Worm (Caenorhabditis elegans): ENCODE results near the gene ocr-2.

Gene ocr-2

DNA sequence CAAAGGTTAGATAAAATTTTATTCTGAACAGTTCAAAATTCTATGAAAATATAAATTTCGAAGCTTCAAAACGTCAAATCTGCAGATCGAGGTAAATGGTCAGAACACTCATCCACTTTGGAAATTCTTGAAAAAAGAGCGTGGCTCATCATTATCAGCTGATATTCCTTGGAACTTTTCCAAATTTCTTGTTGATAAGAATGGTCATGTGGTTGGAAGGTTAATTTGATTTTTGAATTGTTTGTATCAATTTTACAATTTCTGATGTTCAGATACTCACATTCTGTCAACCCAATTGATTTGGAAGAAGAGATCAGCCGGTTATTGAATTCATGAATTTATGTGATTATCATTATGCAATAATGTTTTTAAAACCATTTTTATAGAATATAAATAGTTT is 3.2 kb upstream of the ocr-2 start:
- TF ChIP-seq mdl-1 (tag; optimal IDR thresholded peaks at IDR 0.05) (no peak), crh-2 (tag; optimal IDR thresholded peaks at IDR 0.05) (no peak), ceh-82 (tag; optimal IDR thresholded peaks at IDR 0.05) (no peak), lin-39 (tag; optimal IDR thresholded peaks at IDR 0.05) (no peak), nhr-12 (tag; optimal IDR thresholded peaks at IDR 0.05) (no peak), C34F6.9 (tag; optimal IDR thresholded peaks at IDR 0.05) (no peak), nhr-129 (tag; optimal IDR thresholded peaks at IDR 0.05) (no peak), sem-4 (tag; optimal IDR thresholded peaks at IDR 0.05) (no peak), ztf-4 (tag; optimal IDR thresholded peaks at IDR 0.05) (no peak), lin-11 (tag; optimal IDR thresholded peaks at IDR 0.05) (no peak), nhr-25 (tag; optimal IDR thresholded peaks at IDR 0.05) (no peak), skn-1 (tag; optimal IDR thresholded peaks at IDR 0.05) (no peak), gmeb-1 (tag; optimal IDR thresholded peaks at IDR 0.05) (no peak), ama-1 (optimal IDR thresholded peaks at IDR 0.05) (no peak), peb-1 (tag; optimal IDR thresholded peaks at IDR 0.05) (no peak), blmp-1 (tag; optimal IDR thresholded peaks at IDR 0.05; ENCODE audit: insufficient read depth) (no peak), nhr-11 (tag; optimal IDR thresholded peaks at IDR 0.05) (no peak), Y55F3AM.14 (GFP tag; optimal IDR thresholded peaks at IDR 0.05) (no peak)

- TF ChIP-seq nhr-12 (tag; optimal IDR thresholded peaks at IDR 0.05) (no peak), nhr-77 (tag; optimal IDR thresholded peaks at IDR 0.05) (no peak), mab-5 (tag; optimal IDR thresholded peaks at IDR 0.05) (no peak), ztf-1 (GFP tag; conservative IDR thresholded peaks at IDR 0.05) (no peak), fos-1 (tag; optimal IDR thresholded peaks at IDR 0.05) (no peak)
Measured at ce11 chrIV:8221946-8222345, 2.1 kb upstream of the ocr-2 start, which contains the start of gene gpx-6. Gene gpx-6, plus strand, starts transcription at chrIV:8222202.

DNA sequence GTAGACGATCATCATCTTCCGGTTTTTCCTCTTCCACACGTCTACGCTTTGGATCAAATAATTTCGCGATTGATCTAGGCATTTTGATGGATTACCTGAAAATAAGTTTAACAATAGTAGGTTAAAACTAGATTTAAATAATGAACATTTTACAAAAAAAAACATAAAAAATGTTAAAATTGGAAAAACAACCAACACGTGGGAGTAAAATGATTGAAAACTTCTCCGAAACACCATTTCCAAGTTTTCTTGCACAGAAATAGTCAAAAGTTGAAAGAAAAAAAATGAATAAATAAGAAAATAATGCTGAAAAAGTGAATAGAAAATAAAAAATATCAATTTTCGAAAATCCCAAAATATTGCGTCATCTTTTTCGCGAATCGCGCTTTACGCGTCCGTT is 8.1 kb downstream of the ocr-2 start, which contains the start of gene C07G1.7:
TSS of gene C07G1.7 (minus strand) at position 101 of the 400 bp plus-strand sequence.
- TF ChIP-seq snpc-4 (tag; optimal IDR thresholded peaks at IDR 0.05) = no peak
- TF ChIP-seq skn-1 (tag; optimal IDR thresholded peaks at IDR 0.05) = no peak
- TF ChIP-seq zag-1 (tag; optimal IDR thresholded peaks at IDR 0.05) = no peak
- TF ChIP-seq lin-11 (tag; optimal IDR thresholded peaks at IDR 0.05) = no peak
- TF ChIP-seq gmeb-1 (tag; optimal IDR thresholded peaks at IDR 0.05) = no peak
- no peak for TF ChIP-seq nhr-21 (tag; optimal IDR thresholded peaks at IDR 0.05)
- no peak for TF ChIP-seq nhr-6 (tag; optimal IDR thresholded peaks at IDR 0.05)
- TF ChIP-seq blmp-1 (tag; optimal IDR thresholded peaks at IDR 0.05; ENCODE audit: insufficient read depth) = no peak
- TF ChIP-seq fos-1 (tag; optimal IDR thresholded peaks at IDR 0.05) = no peak
- no peak for TF ChIP-seq sma-3 (GFP tag; optimal IDR thresholded peaks at IDR 0.05)
- no peak for TF ChIP-seq mbf-1 (tag; optimal IDR thresholded peaks at IDR 0.05)
- TF ChIP-seq mab-5 (tag; optimal IDR thresholded peaks at IDR 0.05) = no peak
- TF ChIP-seq ceh-16 (tag; optimal IDR thresholded peaks at IDR 0.05) = no peak
- TF ChIP-seq unc-39 (tag; optimal IDR thresholded peaks at IDR 0.05) = no peak
- no peak for TF ChIP-seq ceh-82 (tag; optimal IDR thresholded peaks at IDR 0.05)
- TF ChIP-seq ztf-11 (tag; optimal IDR thresholded peaks at IDR 0.05) = no peak
- TF ChIP-seq sma-9 (GFP tag; optimal IDR thresholded peaks at IDR 0.05) = no peak
- TF ChIP-seq sma-9 (tag; optimal IDR thresholded peaks at IDR 0.05) = no peak
- TF ChIP-seq lin-13 (GFP tag; optimal IDR thresholded peaks at IDR 0.05) = no peak
- TF ChIP-seq elt-1 (tag; optimal IDR thresholded peaks at IDR 0.05) = no peak
- TF ChIP-seq nhr-23 (tag; optimal IDR thresholded peaks at IDR 0.05) = no peak

- no peak for TF ChIP-seq nhr-129 (tag; optimal IDR thresholded peaks at IDR 0.05)
- no peak for TF ChIP-seq mab-5 (tag; optimal IDR thresholded peaks at IDR 0.05)
- TF ChIP-seq nhr-10 (tag; optimal IDR thresholded peaks at IDR 0.05) = no peak
- no peak for TF ChIP-seq skn-1 (tag; optimal IDR thresholded peaks at IDR 0.05)
- no peak for TF ChIP-seq lin-11 (tag; optimal IDR thresholded peaks at IDR 0.05)
- no peak for TF ChIP-seq alr-1 (tag; optimal IDR thresholded peaks at IDR 0.05)
Measured at ce11 chrIV:8210300-8210699, 9.6 kb downstream of the ocr-2 start, which contains the start of gene C07G1.6. Gene C07G1.6, minus strand, starts transcription at chrIV:8210400.

DNA sequence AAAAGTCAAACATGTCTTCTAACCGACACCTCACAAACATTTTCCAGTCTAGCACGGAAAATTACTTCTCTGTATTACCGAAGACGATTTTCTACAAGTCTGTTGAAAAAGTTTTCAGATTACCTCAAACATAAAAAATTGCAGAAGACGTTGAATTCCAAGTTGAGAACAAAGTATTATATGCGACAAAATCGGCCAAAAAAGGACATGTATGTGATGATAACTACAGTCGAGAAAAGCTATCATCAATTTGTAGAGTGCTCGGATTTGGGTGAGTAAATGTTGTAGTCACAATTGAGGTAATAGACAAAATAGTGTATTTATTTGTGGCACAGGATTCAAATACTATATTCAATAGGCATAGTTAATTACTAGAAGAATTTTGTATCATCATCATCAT is 11.0 kb downstream of the ocr-2 start:
- TF ChIP-seq gmeb-1 (tag; optimal IDR thresholded peaks at IDR 0.05) = no peak
- TF ChIP-seq lin-39 (tag; optimal IDR thresholded peaks at IDR 0.05) = no peak
- no peak for TF ChIP-seq lsy-2 (tag; optimal IDR thresholded peaks at IDR 0.05)
- no peak for TF ChIP-seq unc-55 (GFP tag; optimal IDR thresholded peaks at IDR 0.05)
- TF ChIP-seq blmp-1 (tag; optimal IDR thresholded peaks at IDR 0.05; ENCODE audit: insufficient read depth) = no peak
- TF ChIP-seq nhr-10 (tag; optimal IDR thresholded peaks at IDR 0.05) = no peak
- TF ChIP-seq zag-1 (tag; optimal IDR thresholded peaks at IDR 0.05) = no peak
- TF ChIP-seq ztf-11 (tag; optimal IDR thresholded peaks at IDR 0.05) = no peak
- no peak for TF ChIP-seq sma-9 (GFP tag; optimal IDR thresholded peaks at IDR 0.05)
- TF ChIP-seq sma-9 (tag; optimal IDR thresholded peaks at IDR 0.05) = no peak
- no peak for TF ChIP-seq nhr-21 (tag; optimal IDR thresholded peaks at IDR 0.05)
- no peak for TF ChIP-seq peb-1 (tag; optimal IDR thresholded peaks at IDR 0.05)
- no peak for TF ChIP-seq mbf-1 (tag; optimal IDR thresholded peaks at IDR 0.05)
- TF ChIP-seq C34F6.9 (tag; optimal IDR thresholded peaks at IDR 0.05) = no peak
- TF ChIP-seq mdl-1 (tag; optimal IDR thresholded peaks at IDR 0.05) = no peak
- TF ChIP-seq nhr-6 (tag; optimal IDR thresholded peaks at IDR 0.05) = no peak
- no peak for TF ChIP-seq unc-39 (tag; optimal IDR thresholded peaks at IDR 0.05)
- no peak for TF ChIP-seq R02D3.7 (tag; optimal IDR thresholded peaks at IDR 0.05)

Data from whole organism, L2 larva.